Worm (Caenorhabditis elegans) whole organism, L4 larva: ENCODE results near the gene srg-41.

ENCODE experiments used
- D1046.2 ChIP-seq: fragments of 200-800 bp; sonication (Bioruptor generic); IDR thresholded peaks from 2 replicates; pipeline ENCODE4 v1.3.6; 2022; ENCODE audit warnings: missing genetic modification characterization, missing compliant biosample characterization
- Y75B8A.6 ChIP-seq: fragments of 200-800 bp; sonication (Bioruptor generic); IDR thresholded peaks from 2 replicates; pipeline ENCODE4 v1.3.6; 2022; ENCODE audit warnings: missing genetic modification reagents, missing genetic modification characterization, missing compliant biosample characterization
- ZK546.5 ChIP-seq, 2 experiments: sonication (generic microtip); optimal IDR thresholded peaks; 2 replicates each; lab custom pipeline; 2017; ENCODE audit warnings: missing biosample characterization in 2 of 2, missing genetic modification characterization in 2 of 2
- aly-2 ChIP-seq: sonication (generic microtip); optimal IDR thresholded peaks from 2 replicates; lab custom pipeline; 2018; ENCODE audit warnings: missing biosample characterization, missing genetic modification characterization
- attf-4 ChIP-seq: sonication (generic microtip); optimal IDR thresholded peaks from 3 replicates; lab custom pipeline; 2017; ENCODE audit warnings: missing biosample characterization, missing genetic modification characterization
- ceh-28 ChIP-seq: fragments of 150-350 bp; optimal IDR thresholded peaks from 2 replicates; lab custom pipeline; 2014; ENCODE audit warnings: missing biosample characterization, missing genetic modification reagents, missing genetic modification characterization
- cey-2 ChIP-seq: sonication (generic microtip); optimal IDR thresholded peaks from 3 replicates; lab custom pipeline; 2017; ENCODE audit warnings: missing genetic modification characterization, mild to moderate bottlenecking, missing compliant biosample characterization, antibody characterized with exemption, borderline replicate concordance; ENCODE audit not compliant: insufficient read depth
- ctbp-1 ChIP-seq: fragments of 200-800 bp; sonication (Bioruptor generic); IDR thresholded peaks from 2 replicates; pipeline ENCODE4 v1.3.6; 2022; ENCODE audit warnings: missing genetic modification reagents, missing genetic modification characterization, missing compliant biosample characterization
- daf-16 ChIP-seq, 3 experiments: sonication (generic microtip); optimal IDR thresholded peaks; 2 replicates each; lab custom pipeline; 2016 to 2017; ENCODE audit warnings: missing genetic modification characterization in 3 of 3, missing genetic modification reagents in 3 of 3, mild to moderate bottlenecking in 2 of 3, missing compliant biosample characterization in 2 of 3, missing biosample characterization in 1 of 3, moderate library complexity in 1 of 3
- dpl-1 ChIP-seq: fragments of 150-350 bp; optimal IDR thresholded peaks from 2 replicates; lab custom pipeline; 2014; ENCODE audit warnings: missing biosample characterization, missing genetic modification reagents, missing genetic modification characterization
- gei-8 ChIP-seq: fragments of 200-800 bp; sonication (Bioruptor generic); optimal IDR thresholded peaks from 2 replicates; lab custom pipeline; 2018; ENCODE audit warnings: mild to moderate bottlenecking, missing genetic modification characterization, missing compliant biosample characterization
- hlh-11 ChIP-seq: fragments of 200-800 bp; sonication (Bioruptor generic); optimal IDR thresholded peaks from 2 replicates; lab custom pipeline; 2018; ENCODE audit warnings: mild to moderate bottlenecking, missing genetic modification characterization, missing compliant biosample characterization
- hlh-30 ChIP-seq: sonication (generic microtip); optimal IDR thresholded peaks from 2 replicates; lab custom pipeline; 2017; ENCODE audit warnings: antibody characterized with exemption, mild to moderate bottlenecking, missing genetic modification characterization, missing compliant biosample characterization; ENCODE audit not compliant: insufficient read depth
- hmg-1.1 ChIP-seq: fragments of 200-800 bp; sonication (Bioruptor generic); IDR thresholded peaks from 2 replicates; pipeline ENCODE4 v1.3.6; 2022; ENCODE audit warnings: missing genetic modification reagents, missing genetic modification characterization, missing compliant biosample characterization
- lim-7 ChIP-seq: fragments of 200-800 bp; sonication (Bioruptor generic); IDR thresholded peaks from 2 replicates; pipeline ENCODE4 v1.3.6; 2022; ENCODE audit warnings: missing genetic modification characterization, missing compliant biosample characterization
- lin-13 ChIP-seq: fragments of 150-350 bp; optimal IDR thresholded peaks from 2 replicates; lab custom pipeline; 2014; ENCODE audit warnings: missing biosample characterization, missing genetic modification reagents, missing genetic modification characterization
- lin-38 ChIP-seq: fragments of 200-800 bp; sonication (Bioruptor generic); IDR thresholded peaks from 2 replicates; pipeline ENCODE4 v1.3.6; 2022; ENCODE audit warnings: missing genetic modification reagents, missing genetic modification characterization, missing compliant biosample characterization
- mdl-1 ChIP-seq, 2 experiments: fragments of 150-350 bp in 1 of 2; sonication (generic microtip) in 1 of 2; optimal IDR thresholded peaks; 2 replicates each; lab custom pipeline; 2014 to 2017; ENCODE audit warnings: missing biosample characterization in 2 of 2, missing genetic modification characterization in 2 of 2
- mep-1 ChIP-seq: fragments of 150-350 bp; sonication (generic microtip); optimal IDR thresholded peaks from 3 replicates; lab custom pipeline; 2014; ENCODE audit warnings: missing biosample characterization, missing genetic modification characterization
- mes-2 ChIP-seq: sonication (generic microtip); optimal IDR thresholded peaks from 2 replicates; lab custom pipeline; 2016; ENCODE audit warnings: missing genotype, mild to moderate bottlenecking, missing genetic modification characterization, missing compliant biosample characterization; ENCODE audit not compliant: poor library complexity, severe bottlenecking
- mxl-3 ChIP-seq: fragments of 200-800 bp; sonication (Bioruptor generic); optimal IDR thresholded peaks from 2 replicates; lab custom pipeline; 2018; ENCODE audit warnings: mild to moderate bottlenecking, missing genetic modification characterization, missing compliant biosample characterization
- nhr-10 ChIP-seq: fragments of 150-350 bp; optimal IDR thresholded peaks from 2 replicates; lab custom pipeline; 2014; ENCODE audit warnings: missing biosample characterization, missing genetic modification characterization
- nhr-28 ChIP-seq: fragments of 150-350 bp; optimal IDR thresholded peaks from 2 replicates; lab custom pipeline; 2014; ENCODE audit warnings: missing biosample characterization, missing genetic modification characterization
- nhr-48 ChIP-seq: sonication (generic microtip); optimal IDR thresholded peaks from 2 replicates; lab custom pipeline; 2016; ENCODE audit warnings: mild to moderate bottlenecking, missing genetic modification characterization, missing compliant biosample characterization
- rbr-2 ChIP-seq: sonication (generic microtip); optimal IDR thresholded peaks from 2 replicates; lab custom pipeline; 2016; ENCODE audit warnings: missing genotype, missing genetic modification characterization, missing compliant biosample characterization
- unc-62 ChIP-seq, 3 experiments: fragments of 150-350 bp in 1 of 3; sonication (generic microtip); optimal IDR thresholded peaks in 2 of 3; peaks in 1 of 3; 1 replicate in 1 of 3; 2 replicates in 2 of 3; lab custom pipeline; 2014 to 2017; ENCODE audit warnings: missing biosample characterization in 3 of 3, missing genetic modification characterization in 3 of 3, missing genetic modification reagents in 3 of 3, missing genotype in 1 of 3
- zfp-3 ChIP-seq: fragments of 200-800 bp; sonication (Bioruptor generic); conservative IDR thresholded peaks from 2 replicates; pipeline ENCODE4 v1.3.6; 2022; ENCODE audit warnings: missing genetic modification reagents, missing genetic modification characterization, missing compliant biosample characterization
- ztf-11 ChIP-seq: fragments of 150-350 bp; optimal IDR thresholded peaks from 2 replicates; lab custom pipeline; 2014; ENCODE audit warnings: missing biosample characterization, missing genetic modification characterization

Gene srg-41

ce11 chrV:11113041-11113574 lies 48.6 kb downstream of the srg-41 start, which contains the start of gene erfa-3 (continued):
- TF ChIP-seq lin-13 (GFP tag; lab: Kevin White, UChicago), result peak; percentile 60
- no peak for TF ChIP-seq cey-2 (tag; lab: Kevin White, UChicago)
- no peak for TF ChIP-seq zfp-3
- TF ChIP-seq nhr-10 (tag; lab: Kevin White, UChicago), result no peak
- no peak for TF ChIP-seq D1046.2 (GFP tag; lab: Robert Waterston, UW)
- peak; percentile 29 for TF ChIP-seq nhr-48 (tag; lab: Kevin White, UChicago)
- no peak for TF ChIP-seq ztf-11 (tag; lab: Kevin White, UChicago)
- peak; percentile 69 for TF ChIP-seq lin-38 (GFP tag; lab: Robert Waterston, UW)
- TF ChIP-seq gei-8, result no peak
- TF ChIP-seq unc-62 (GFP tag; optimal IDR thresholded peaks at IDR 0.05 in 1 of 2; lab: Kevin White, UChicago), result peak in 1 of 2 experiments; percentile 34
- TF ChIP-seq unc-62 (tag; optimal IDR thresholded peaks at IDR 0.05; lab: Kevin White, UChicago), result no peak
- TF ChIP-seq mes-2 (tag; lab: Kevin White, UChicago), result peak; percentile 95
- TF ChIP-seq daf-16 (GFP tag; optimal IDR thresholded peaks at IDR 0.05; lab: Kevin White, UChicago), result peak in 1 of 2 experiments; percentile 24
- peak; percentile 64 for TF ChIP-seq daf-16 (tag; optimal IDR thresholded peaks at IDR 0.05; lab: Kevin White, UChicago)
- TF ChIP-seq aly-2 (tag; lab: Kevin White, UChicago), result no peak
- no peak for TF ChIP-seq Y75B8A.6 (GFP tag; lab: Robert Waterston, UW)
- no peak for TF ChIP-seq mdl-1 (tag; optimal IDR thresholded peaks at IDR 0.05; lab: Kevin White, UChicago)
- 0 out of 2 replicates have a peak, but pooled peaks have one; percentile 50 for TF ChIP-seq lim-7
- TF ChIP-seq hlh-30, result peak; percentile 74
- TF ChIP-seq ctbp-1 (GFP tag; lab: Robert Waterston, UW), result no peak; the same call in 1 of the 2 replicates
- TF ChIP-seq attf-4 (tag; lab: Kevin White, UChicago), result no peak
- TF ChIP-seq rbr-2 (tag; lab: Kevin White, UChicago), result peak; percentile 47
- peak; percentile 71 for TF ChIP-seq dpl-1
- no peak for TF ChIP-seq ZK546.5 (tag; optimal IDR thresholded peaks at IDR 0.05; lab: Kevin White, UChicago)
- TF ChIP-seq ceh-28, result no peak
- peak; percentile 48 for TF ChIP-seq nhr-28 (tag; lab: Kevin White, UChicago)
- peak; percentile 72 for TF ChIP-seq mep-1 (tag; lab: Kevin White, UChicago)
- peak; percentile 70 for TF ChIP-seq hmg-1.1 (GFP tag; lab: Robert Waterston, UW)
- TF ChIP-seq hlh-11, result peak; percentile 53
- peak; percentile 49 for TF ChIP-seq mxl-3 (GFP tag; lab: Kevin White, UChicago)
- TF ChIP-seq, all 104 proteins: peak for 34
